Worm (Caenorhabditis elegans) whole organism, mixed stage, embryonic: ENCODE data around the gene irg-3.

Experiments used
- cnd-1 ChIP-seq: fragments of 200-800 bp; sonication (Bioruptor generic); optimal IDR thresholded peaks from 2 replicates; lab custom pipeline; 2018; ENCODE audit warnings: mild to moderate bottlenecking, missing genetic modification characterization, missing compliant biosample characterization
- elt-3 ChIP-seq: fragments of 150-350 bp; optimal IDR thresholded peaks from 2 replicates; lab custom pipeline; 2014; ENCODE audit warnings: missing biosample characterization, missing genetic modification characterization
- lin-13 ChIP-seq: fragments of 150-350 bp; optimal IDR thresholded peaks from 2 replicates; lab custom pipeline; 2014; ENCODE audit warnings: missing biosample characterization, missing genetic modification characterization
- mab-5 ChIP-seq: fragments of 150-350 bp; optimal IDR thresholded peaks from 2 replicates; lab custom pipeline; 2014; ENCODE audit warnings: missing biosample characterization, missing genetic modification characterization
- nhr-237 ChIP-seq: fragments of 150-350 bp; optimal IDR thresholded peaks from 2 replicates; lab custom pipeline; 2014; ENCODE audit warnings: missing biosample characterization, missing genetic modification characterization
- snpc-4 ChIP-seq: fragments of 150-350 bp; optimal IDR thresholded peaks from 2 replicates; lab custom pipeline; 2014; ENCODE audit warnings: missing biosample characterization, missing genetic modification characterization
- sptf-1 ChIP-seq: sonication (generic microtip); optimal IDR thresholded peaks from 2 replicates; lab custom pipeline; 2017; ENCODE audit warnings: mild to moderate bottlenecking, missing genetic modification characterization, moderate library complexity, missing compliant biosample characterization
- tbx-8 ChIP-seq: fragments of 200-800 bp; sonication (Bioruptor generic); optimal IDR thresholded peaks from 2 replicates; lab custom pipeline; 2018; ENCODE audit warnings: mild to moderate bottlenecking, missing genetic modification characterization, moderate library complexity, missing compliant biosample characterization
- unc-120 ChIP-seq: sonication (generic microtip); optimal IDR thresholded peaks from 2 replicates; lab custom pipeline; 2017; ENCODE audit warnings: missing genetic modification characterization, missing compliant biosample characterization; ENCODE audit not compliant: poor library complexity, severe bottlenecking
- unc-62 ChIP-seq: fragments of 150-350 bp; optimal IDR thresholded peaks from 2 replicates; lab custom pipeline; 2014; ENCODE audit warnings: missing biosample characterization, missing genetic modification reagents, missing genetic modification characterization
- zip-8 ChIP-seq: fragments of 150-350 bp; optimal IDR thresholded peaks from 2 replicates; lab custom pipeline; 2014; ENCODE audit warnings: missing biosample characterization, missing genetic modification characterization

irg-3 gene

ce11 chrV:2639035-2639434 is 46.6 kb downstream of the irg-3 start, which contains the start of gene W02H5.2:
TSS of gene W02H5.2 (plus strand) at chrV:2639335.
- no peak for TF ChIP-seq cnd-1 (tag; lab: Kevin White, UChicago)
- TF ChIP-seq sptf-1 (tag; lab: Kevin White, UChicago): no peak
- TF ChIP-seq snpc-4 (tag; lab: Kevin White, UChicago): no peak

- TF ChIP-seq tbx-8 (GFP tag; lab: Kevin White, UChicago) (no peak), nhr-237 (no peak), unc-120 (tag; lab: Kevin White, UChicago) (no peak), lin-13 (tag; lab: Kevin White, UChicago) (no peak), unc-62 (GFP tag; lab: Kevin White, UChicago) (no peak), elt-3 (tag; lab: Kevin White, UChicago) (no peak), zip-8 (tag; lab: Kevin White, UChicago) (no peak), mab-5 (tag; lab: Kevin White, UChicago) (no peak)
- TF ChIP-seq, all 35 proteins: peak for 0
Measured at ce11 chrV:2639506-2639905, 47.1 kb downstream of the irg-3 start.
